Worm (Caenorhabditis elegans) whole organism, L4 larva: ENCODE results near the gene str-180.

Experiments used
- F26F4.8 ChIP-seq: fragments of 200-800 bp; sonication (Bioruptor generic); conservative IDR thresholded peaks from 2 replicates; pipeline ENCODE4 v1.3.6; 2022; ENCODE audit warnings: missing genetic modification characterization, missing compliant biosample characterization
- F49E8.2 ChIP-seq: sonication (generic microtip); optimal IDR thresholded peaks from 2 replicates; lab custom pipeline; 2016; ENCODE audit warnings: missing compliant biosample characterization, mild to moderate bottlenecking, missing genetic modification characterization, borderline replicate concordance
- R02D3.7 ChIP-seq: fragments of 150-350 bp; sonication (generic microtip); optimal IDR thresholded peaks from 3 replicates; lab custom pipeline; 2014; ENCODE audit warnings: missing biosample characterization, missing genetic modification characterization
- aha-1 ChIP-seq: fragments of 150-350 bp; peaks from one replicate; lab custom pipeline; 2014; ENCODE audit warnings: missing biosample characterization, missing genetic modification characterization
- ceh-28 ChIP-seq: fragments of 150-350 bp; optimal IDR thresholded peaks from 2 replicates; lab custom pipeline; 2014; ENCODE audit warnings: missing biosample characterization, missing genetic modification reagents, missing genetic modification characterization
- cey-2 ChIP-seq: sonication (generic microtip); optimal IDR thresholded peaks from 3 replicates; lab custom pipeline; 2017; ENCODE audit warnings: missing genetic modification characterization, mild to moderate bottlenecking, missing compliant biosample characterization, antibody characterized with exemption, borderline replicate concordance; ENCODE audit not compliant: insufficient read depth
- daf-16 ChIP-seq, 3 experiments: sonication (generic microtip); optimal IDR thresholded peaks; 2 replicates each; lab custom pipeline; 2016 to 2017; ENCODE audit warnings: missing genetic modification characterization in 3 of 3, missing genetic modification reagents in 3 of 3, mild to moderate bottlenecking in 2 of 3, missing compliant biosample characterization in 2 of 3, missing biosample characterization in 1 of 3, moderate library complexity in 1 of 3
- daf-19 ChIP-seq: fragments of 200-800 bp; sonication (Bioruptor generic); conservative IDR thresholded peaks from 2 replicates; pipeline ENCODE4 v1.3.6; 2022; ENCODE audit warnings: missing genetic modification characterization, missing compliant biosample characterization
- dmd-6 ChIP-seq: fragments of 200-800 bp; sonication (Bioruptor generic); IDR thresholded peaks from 2 replicates; pipeline ENCODE4 v1.3.6; 2022; ENCODE audit warnings: missing genetic modification reagents, missing genetic modification characterization, missing compliant biosample characterization
- dve-1 ChIP-seq: sonication (generic microtip); optimal IDR thresholded peaks from 2 replicates; lab custom pipeline; 2017; ENCODE audit warnings: antibody characterized with exemption, mild to moderate bottlenecking, missing genetic modification characterization, missing compliant biosample characterization; ENCODE audit not compliant: insufficient read depth
- fkh-10 ChIP-seq: fragments of 150-350 bp; optimal IDR thresholded peaks from 2 replicates; lab custom pipeline; 2014; ENCODE audit warnings: missing biosample characterization, missing genetic modification reagents, missing genetic modification characterization
- fos-1 ChIP-seq: fragments of 150-350 bp; optimal IDR thresholded peaks from 2 replicates; lab custom pipeline; 2014; ENCODE audit warnings: missing biosample characterization, missing genetic modification characterization
- gei-8 ChIP-seq: fragments of 200-800 bp; sonication (Bioruptor generic); optimal IDR thresholded peaks from 2 replicates; lab custom pipeline; 2018; ENCODE audit warnings: mild to moderate bottlenecking, missing genetic modification characterization, missing compliant biosample characterization
- hlh-11 ChIP-seq: fragments of 200-800 bp; sonication (Bioruptor generic); optimal IDR thresholded peaks from 2 replicates; lab custom pipeline; 2018; ENCODE audit warnings: mild to moderate bottlenecking, missing genetic modification characterization, missing compliant biosample characterization
- lin-29 ChIP-seq: fragments of 200-800 bp; sonication (Bioruptor generic); IDR thresholded peaks from 2 replicates; pipeline ENCODE4 v1.3.6; 2022; ENCODE audit warnings: missing genetic modification reagents, missing genetic modification characterization, missing compliant biosample characterization
- lin-38 ChIP-seq: fragments of 200-800 bp; sonication (Bioruptor generic); IDR thresholded peaks from 2 replicates; pipeline ENCODE4 v1.3.6; 2022; ENCODE audit warnings: missing genetic modification reagents, missing genetic modification characterization, missing compliant biosample characterization
- madf-5 ChIP-seq, 2 experiments: fragments of 200-800 bp; sonication (Bioruptor generic); IDR thresholded peaks; 2 replicates each; pipeline ENCODE4 v1.3.6; 2022; ENCODE audit warnings: missing compliant biosample characterization in 2 of 2, missing genetic modification characterization in 2 of 2
- madf-9 ChIP-seq: fragments of 200-800 bp; sonication (Bioruptor generic); conservative IDR thresholded peaks from 2 replicates; pipeline ENCODE4 v1.3.6; 2022; ENCODE audit warnings: missing genetic modification reagents, missing genetic modification characterization, missing compliant biosample characterization
- mdl-1 ChIP-seq, 2 experiments: fragments of 150-350 bp in 1 of 2; sonication (generic microtip) in 1 of 2; optimal IDR thresholded peaks; 2 replicates each; lab custom pipeline; 2014 to 2017; ENCODE audit warnings: missing biosample characterization in 2 of 2, missing genetic modification characterization in 2 of 2
- mxl-2 ChIP-seq: fragments of 200-800 bp; sonication (Bioruptor generic); conservative IDR thresholded peaks from 2 replicates; pipeline ENCODE4 v1.3.6; 2022; ENCODE audit warnings: missing genetic modification reagents, missing genetic modification characterization, missing compliant biosample characterization
- mxl-3 ChIP-seq: fragments of 200-800 bp; sonication (Bioruptor generic); optimal IDR thresholded peaks from 2 replicates; lab custom pipeline; 2018; ENCODE audit warnings: mild to moderate bottlenecking, missing genetic modification characterization, missing compliant biosample characterization
- nhr-10 ChIP-seq: fragments of 150-350 bp; optimal IDR thresholded peaks from 2 replicates; lab custom pipeline; 2014; ENCODE audit warnings: missing biosample characterization, missing genetic modification characterization
- nhr-102 ChIP-seq: sonication (generic microtip); optimal IDR thresholded peaks from 2 replicates; lab custom pipeline; 2016; ENCODE audit warnings: mild to moderate bottlenecking, missing genetic modification characterization, moderate library complexity, missing compliant biosample characterization
- nhr-111 ChIP-seq: fragments of 200-800 bp; sonication (Bioruptor generic); optimal IDR thresholded peaks from 2 replicates; lab custom pipeline; 2018; ENCODE audit warnings: mild to moderate bottlenecking, missing genetic modification characterization, missing compliant biosample characterization
- nhr-237 ChIP-seq: sonication (generic microtip); optimal IDR thresholded peaks from 2 replicates; lab custom pipeline; 2017; ENCODE audit warnings: missing biosample characterization, missing genetic modification characterization
- nhr-28 ChIP-seq: fragments of 150-350 bp; optimal IDR thresholded peaks from 2 replicates; lab custom pipeline; 2014; ENCODE audit warnings: missing biosample characterization, missing genetic modification characterization
- nhr-41 ChIP-seq: fragments of 200-800 bp; sonication (Bioruptor generic); IDR thresholded peaks from 2 replicates; pipeline ENCODE4 v1.3.6; 2022; ENCODE audit warnings: missing genetic modification reagents, missing genetic modification characterization, missing compliant biosample characterization
- nhr-48 ChIP-seq: sonication (generic microtip); optimal IDR thresholded peaks from 2 replicates; lab custom pipeline; 2016; ENCODE audit warnings: mild to moderate bottlenecking, missing genetic modification characterization, missing compliant biosample characterization
- nhr-76 ChIP-seq: fragments of 150-350 bp; optimal IDR thresholded peaks from 2 replicates; lab custom pipeline; 2014; ENCODE audit warnings: missing biosample characterization, missing genetic modification characterization
- pqm-1 ChIP-seq: sonication (generic microtip); optimal IDR thresholded peaks from 2 replicates; lab custom pipeline; 2017; ENCODE audit warnings: missing biosample characterization, missing genetic modification characterization
- sdz-12 ChIP-seq: fragments of 200-800 bp; sonication (Bioruptor generic); optimal IDR thresholded peaks from 2 replicates; lab custom pipeline; 2018; ENCODE audit warnings: mild to moderate bottlenecking, missing genetic modification characterization, missing compliant biosample characterization
- unc-130 ChIP-seq: sonication (generic microtip); optimal IDR thresholded peaks from 2 replicates; lab custom pipeline; 2016; ENCODE audit warnings: missing genetic modification reagents, missing genetic modification characterization, missing compliant biosample characterization
- unc-62 ChIP-seq, 3 experiments: fragments of 150-350 bp in 1 of 3; sonication (generic microtip); optimal IDR thresholded peaks in 2 of 3; peaks in 1 of 3; 1 replicate in 1 of 3; 2 replicates in 2 of 3; lab custom pipeline; 2014 to 2017; ENCODE audit warnings: missing biosample characterization in 3 of 3, missing genetic modification characterization in 3 of 3, missing genetic modification reagents in 3 of 3, missing genotype in 1 of 3
- zag-1 ChIP-seq: fragments of 150-350 bp; optimal IDR thresholded peaks from 2 replicates; lab custom pipeline; 2014; ENCODE audit warnings: missing biosample characterization, missing genetic modification characterization
- ztf-11 ChIP-seq: fragments of 150-350 bp; optimal IDR thresholded peaks from 2 replicates; lab custom pipeline; 2014; ENCODE audit warnings: missing biosample characterization, missing genetic modification characterization
- ztf-7 ChIP-seq: fragments of 150-350 bp; optimal IDR thresholded peaks from 2 replicates; lab custom pipeline; 2014; ENCODE audit warnings: missing biosample characterization, missing genetic modification characterization

The str-180 gene

DNA sequence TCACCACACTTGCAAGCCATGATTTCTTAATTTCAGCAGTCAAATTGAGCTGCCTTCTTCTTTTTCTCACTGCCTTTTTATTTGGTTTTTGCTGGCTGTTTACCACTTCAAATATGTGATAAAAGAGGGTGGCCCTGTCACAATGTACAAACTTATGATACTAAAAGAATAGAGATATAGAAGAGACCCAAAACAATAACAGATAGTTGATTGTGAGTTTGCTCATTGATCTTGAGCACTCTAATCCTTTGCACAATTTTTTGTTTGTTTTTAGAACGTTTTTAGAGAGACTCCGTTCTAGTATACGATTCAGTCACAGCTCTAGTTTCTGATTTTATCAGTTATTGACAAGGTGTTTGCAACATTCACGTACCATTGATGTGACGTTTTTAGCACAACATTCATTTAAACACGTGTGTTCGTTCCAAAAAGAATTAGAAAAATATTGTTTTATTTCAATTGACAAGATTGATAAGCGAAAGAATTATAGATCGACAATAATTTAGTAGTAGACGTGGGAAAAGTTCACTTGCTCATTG, 23.2 kb upstream of the str-180 start, which contains the start of gene mtl-1 (continued):
- TF ChIP-seq mxl-2: no peak
- TF ChIP-seq madf-9 (GFP tag; lab: Robert Waterston, UW): no peak
- no peak for TF ChIP-seq cey-2 (tag; lab: Kevin White, UChicago)
- TF ChIP-seq pqm-1: peak; percentile 7
- TF ChIP-seq lin-38 (GFP tag; lab: Robert Waterston, UW): no peak
- peak; percentile 11 for TF ChIP-seq nhr-102 (tag; lab: Kevin White, UChicago)
- TF ChIP-seq fkh-10: no peak
- peak; percentile 55 for TF ChIP-seq aha-1 (tag; lab: Kevin White, UChicago)
- no peak for TF ChIP-seq nhr-41 (GFP tag; lab: Robert Waterston, UW)
- TF ChIP-seq nhr-28: peak; percentile 78
- peak; percentile 32 for TF ChIP-seq hlh-11
- TF ChIP-seq ztf-7 (tag; lab: Kevin White, UChicago): peak; percentile 2
- TF ChIP-seq F26F4.8 (GFP tag; lab: Robert Waterston, UW): no peak
- TF ChIP-seq dve-1 (tag; lab: Kevin White, UChicago): peak; percentile 32
- peak; percentile 11 for TF ChIP-seq mxl-3
- TF ChIP-seq dmd-6 (GFP tag; lab: Robert Waterston, UW): peak; percentile 43; the same call in 1 of the 2 replicates
- no peak for TF ChIP-seq nhr-111 (GFP tag; lab: Kevin White, UChicago)
- no peak for TF ChIP-seq sdz-12 (GFP tag; lab: Kevin White, UChicago)
- peak in 1 of 2 experiments; percentile 46 for TF ChIP-seq mdl-1 (tag; optimal IDR thresholded peaks at IDR 0.05; lab: Kevin White, UChicago)
- TF ChIP-seq, all 104 proteins: peak for 13

DNA sequence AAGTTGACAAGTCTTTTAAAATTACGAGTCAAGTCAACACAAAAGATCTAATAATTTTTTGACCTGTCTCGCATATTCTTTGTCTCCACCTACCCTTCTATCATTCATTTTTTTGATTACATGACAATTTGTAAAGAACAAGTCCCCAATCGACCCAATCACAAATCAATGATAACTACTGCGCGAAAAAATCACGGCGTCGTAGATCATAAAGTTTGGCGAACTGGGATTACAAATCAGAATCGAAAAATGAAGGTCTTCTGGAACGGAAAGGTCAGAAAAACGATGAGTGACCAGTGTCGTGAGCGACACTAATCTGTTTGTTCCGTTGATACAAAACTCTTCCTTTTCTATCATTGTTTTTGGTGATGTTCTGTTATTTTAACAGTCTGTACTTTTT, 21.4 kb upstream of the str-180 start:
- TF ChIP-seq gei-8 (GFP tag; lab: Kevin White, UChicago): no peak
- TF ChIP-seq nhr-28: peak; percentile 16
- peak in 1 of 2 experiments; percentile 1 for TF ChIP-seq mdl-1 (tag; optimal IDR thresholded peaks at IDR 0.05; lab: Kevin White, UChicago)
- TF ChIP-seq unc-62 (GFP tag; optimal IDR thresholded peaks at IDR 0.05 in 1 of 2; lab: Kevin White, UChicago): peak in 1 of 2 experiments; percentile 22
- TF ChIP-seq unc-62 (tag; optimal IDR thresholded peaks at IDR 0.05; lab: Kevin White, UChicago): no peak

DNA sequence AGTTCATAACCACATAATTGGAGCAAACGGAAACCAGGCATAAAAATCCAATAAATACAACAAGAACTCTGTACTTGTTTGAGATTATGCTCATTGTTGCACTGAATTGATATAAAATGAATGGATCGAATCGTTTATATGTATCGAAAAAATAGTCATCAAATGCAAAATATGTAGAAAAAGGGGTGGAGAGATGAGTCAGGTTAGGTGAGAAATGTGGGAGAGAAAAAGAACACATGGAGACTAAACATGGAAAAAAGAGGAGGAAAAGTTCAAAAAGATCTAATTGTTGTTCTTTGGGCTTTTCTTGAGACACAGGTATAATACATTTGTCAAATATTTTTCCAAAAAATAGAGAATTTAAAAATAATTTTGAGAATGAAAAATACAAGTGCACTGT, 19.8 kb upstream of the str-180 start, which contains the start of gene K11G9.5:
TSS of gene K11G9.5 (minus strand) at position 101 of the 400 bp plus-strand sequence.
- TF ChIP-seq fos-1 (tag; lab: Kevin White, UChicago) (no peak), ceh-28 (tag; lab: Kevin White, UChicago) (no peak), nhr-10 (tag; lab: Kevin White, UChicago) (no peak), nhr-76 (tag; lab: Kevin White, UChicago) (no peak), R02D3.7 (tag; lab: Kevin White, UChicago) (no peak), lin-29 (no peak), ztf-11 (tag; lab: Kevin White, UChicago) (no peak), nhr-237 (tag; lab: Kevin White, UChicago) (no peak), daf-16 (GFP tag; optimal IDR thresholded peaks at IDR 0.05; lab: Kevin White, UChicago) (no peak), daf-16 (tag; optimal IDR thresholded peaks at IDR 0.05; lab: Kevin White, UChicago) (no peak), madf-9 (GFP tag; lab: Robert Waterston, UW) (no peak), madf-5 (GFP tag; IDR thresholded peaks at IDR 0.05; lab: Robert Waterston, UW) (no peak), nhr-48 (tag; lab: Kevin White, UChicago) (no peak), zag-1 (tag; lab: Kevin White, UChicago) (no peak), daf-19 (GFP tag; lab: Robert Waterston, UW) (no peak), unc-130 (GFP tag; lab: Kevin White, UChicago) (no peak), F49E8.2 (tag; lab: Kevin White, UChicago) (no peak)
